Worm (Caenorhabditis elegans) whole organism, L3 larva: ENCODE data around the gene nhr-93.

Experiments used
- R02D3.7 ChIP-seq: fragments of 150-350 bp; optimal IDR thresholded peaks from 2 replicates; lab custom pipeline; 2014; ENCODE audit warnings: missing biosample characterization, missing genetic modification characterization
- aly-2 ChIP-seq: fragments of 150-350 bp; optimal IDR thresholded peaks from 2 replicates; lab custom pipeline; 2014; ENCODE audit warnings: missing biosample characterization, missing genetic modification characterization
- ama-1 ChIP-seq: fragments of 150-350 bp; optimal IDR thresholded peaks from 2 replicates; lab custom pipeline; 2018
- ceh-16 ChIP-seq: sonication (generic microtip); optimal IDR thresholded peaks from 2 replicates; lab custom pipeline; 2017; ENCODE audit warnings: missing biosample characterization, missing genetic modification characterization
- ceh-28 ChIP-seq: fragments of 150-350 bp; optimal IDR thresholded peaks from 2 replicates; lab custom pipeline; 2014; ENCODE audit warnings: missing biosample characterization, missing genetic modification reagents, missing genetic modification characterization
- ceh-82 ChIP-seq: fragments of 150-350 bp; optimal IDR thresholded peaks from 2 replicates; lab custom pipeline; 2014; ENCODE audit warnings: missing biosample characterization, missing genetic modification characterization
- egl-5 ChIP-seq: fragments of 150-350 bp; optimal IDR thresholded peaks from 2 replicates; lab custom pipeline; 2017; ENCODE audit warnings: missing biosample characterization, missing genetic modification reagents, missing genetic modification characterization, inconsistent platforms
- elt-1 ChIP-seq: fragments of 150-350 bp; optimal IDR thresholded peaks from 2 replicates; lab custom pipeline; 2014; ENCODE audit warnings: missing biosample characterization, missing genetic modification characterization
- elt-2 ChIP-seq: sonication (generic microtip); optimal IDR thresholded peaks from 2 replicates; lab custom pipeline; 2016; ENCODE audit warnings: missing genetic modification reagents, mild to moderate bottlenecking, missing genetic modification characterization, missing compliant biosample characterization
- elt-3 ChIP-seq, 3 experiments: fragments of 150-350 bp in 1 of 3; sonication (generic microtip) in 2 of 3; optimal IDR thresholded peaks; 2 replicates in 2 of 3; 4 replicates in 1 of 3; lab custom pipeline; 2014 to 2017; ENCODE audit warnings: missing biosample characterization in 3 of 3, missing genetic modification characterization in 3 of 3
- fkh-10 ChIP-seq: sonication (generic microtip); optimal IDR thresholded peaks from 2 replicates; lab custom pipeline; 2017; ENCODE audit warnings: missing biosample characterization, missing genetic modification reagents, missing genetic modification characterization
- fkh-2 ChIP-seq: fragments of 150-350 bp; optimal IDR thresholded peaks from 2 replicates; lab custom pipeline; 2014; ENCODE audit warnings: missing biosample characterization, missing genetic modification reagents, missing genetic modification characterization
- fos-1 ChIP-seq: fragments of 150-350 bp; optimal IDR thresholded peaks from 2 replicates; lab custom pipeline; 2014; ENCODE audit warnings: missing biosample characterization, missing genetic modification characterization
- hmg-11 ChIP-seq: sonication (generic microtip); optimal IDR thresholded peaks from 2 replicates; lab custom pipeline; 2016; ENCODE audit warnings: missing genetic modification characterization, missing compliant biosample characterization
- jun-1 ChIP-seq: fragments of 150-350 bp; optimal IDR thresholded peaks from 2 replicates; lab custom pipeline; 2014; ENCODE audit warnings: missing biosample characterization, missing genetic modification reagents, missing genetic modification characterization
- lin-15B ChIP-seq: fragments of 150-350 bp; optimal IDR thresholded peaks from 2 replicates; lab custom pipeline; 2014; ENCODE audit warnings: missing biosample characterization, missing genetic modification characterization
- lin-39 ChIP-seq: fragments of 150-350 bp; optimal IDR thresholded peaks from 2 replicates; lab custom pipeline; 2018; ENCODE audit warnings: missing biosample characterization, missing genetic modification reagents, missing genetic modification characterization
- lsy-12 ChIP-seq: sonication (generic microtip); optimal IDR thresholded peaks from 2 replicates; lab custom pipeline; 2016; ENCODE audit warnings: mild to moderate bottlenecking, missing genetic modification characterization, missing compliant biosample characterization
- mdl-1 ChIP-seq: fragments of 150-350 bp; optimal IDR thresholded peaks from 2 replicates; lab custom pipeline; 2014; ENCODE audit warnings: missing biosample characterization, missing genetic modification characterization
- mml-1 ChIP-seq: fragments of 150-350 bp; sonication (generic microtip); optimal IDR thresholded peaks from 3 replicates; lab custom pipeline; 2014; ENCODE audit warnings: missing biosample characterization, missing genetic modification characterization
- nfya-1 ChIP-seq: sonication (generic microtip); optimal IDR thresholded peaks from 2 replicates; lab custom pipeline; 2017; ENCODE audit warnings: missing genetic modification characterization, mild to moderate bottlenecking, missing compliant biosample characterization, antibody characterized with exemption, moderate library complexity; ENCODE audit not compliant: insufficient read depth
- nhr-11 ChIP-seq: fragments of 150-350 bp; optimal IDR thresholded peaks from 2 replicates; lab custom pipeline; 2014; ENCODE audit warnings: missing biosample characterization, missing genetic modification characterization
- nhr-12 ChIP-seq: fragments of 150-350 bp; optimal IDR thresholded peaks from 2 replicates; lab custom pipeline; 2014; ENCODE audit warnings: missing biosample characterization, missing genetic modification characterization
- nhr-23 ChIP-seq: fragments of 150-350 bp; optimal IDR thresholded peaks from 2 replicates; lab custom pipeline; 2014; ENCODE audit warnings: missing biosample characterization, missing genetic modification reagents, missing genetic modification characterization
- nhr-237 ChIP-seq: fragments of 150-350 bp; optimal IDR thresholded peaks from 2 replicates; lab custom pipeline; 2014; ENCODE audit warnings: missing biosample characterization, missing genetic modification characterization
- nhr-28 ChIP-seq: fragments of 150-350 bp; optimal IDR thresholded peaks from 2 replicates; lab custom pipeline; 2014; ENCODE audit warnings: missing biosample characterization, missing genetic modification characterization
- nhr-43 ChIP-seq: sonication (generic microtip); optimal IDR thresholded peaks from 2 replicates; lab custom pipeline; 2016; ENCODE audit warnings: mild to moderate bottlenecking, missing genetic modification characterization, missing compliant biosample characterization; ENCODE audit not compliant: poor library complexity, severe bottlenecking
- nhr-76 ChIP-seq: fragments of 150-350 bp; sonication (generic microtip); optimal IDR thresholded peaks from 5 replicates; lab custom pipeline; 2014; ENCODE audit warnings: missing biosample characterization, missing genetic modification characterization
- nhr-77 ChIP-seq: fragments of 150-350 bp; optimal IDR thresholded peaks from 2 replicates; lab custom pipeline; 2014; ENCODE audit warnings: missing biosample characterization, missing genetic modification characterization
- pha-4 ChIP-seq: fragments of 150-350 bp; optimal IDR thresholded peaks from 2 replicates; lab custom pipeline; 2014; ENCODE audit warnings: missing biosample characterization, missing genetic modification reagents, missing genetic modification characterization
- pqm-1 ChIP-seq: fragments of 150-350 bp; optimal IDR thresholded peaks from 2 replicates; lab custom pipeline; 2017; ENCODE audit warnings: missing biosample characterization, missing genetic modification characterization, inconsistent platforms
- sea-2 ChIP-seq: fragments of 150-350 bp; sonication (generic microtip); optimal IDR thresholded peaks from 4 replicates; lab custom pipeline; 2014; ENCODE audit warnings: missing biosample characterization, missing genetic modification reagents, missing genetic modification characterization
- snpc-4 ChIP-seq: fragments of 150-350 bp; optimal IDR thresholded peaks from 2 replicates; lab custom pipeline; 2014; ENCODE audit warnings: missing biosample characterization, missing genetic modification characterization
- tbx-2 ChIP-seq: sonication (generic microtip); optimal IDR thresholded peaks from 2 replicates; lab custom pipeline; 2016; ENCODE audit warnings: mild to moderate bottlenecking, missing genetic modification characterization, missing compliant biosample characterization
- unc-39 ChIP-seq: sonication (generic microtip); optimal IDR thresholded peaks from 4 replicates; lab custom pipeline; 2017; ENCODE audit warnings: missing biosample characterization, missing genetic modification characterization
- unc-62 ChIP-seq: fragments of 150-350 bp; sonication (generic microtip); optimal IDR thresholded peaks from 4 replicates; lab custom pipeline; 2014; ENCODE audit warnings: missing biosample characterization, missing genetic modification reagents, missing genetic modification characterization
- ztf-11 ChIP-seq: fragments of 150-350 bp; optimal IDR thresholded peaks from 2 replicates; lab custom pipeline; 2014; ENCODE audit warnings: missing biosample characterization, missing genetic modification characterization
- ztf-4 ChIP-seq: fragments of 150-350 bp; optimal IDR thresholded peaks from 2 replicates; lab custom pipeline; 2014; ENCODE audit warnings: missing biosample characterization, missing genetic modification characterization

The nhr-93 gene

DNA sequence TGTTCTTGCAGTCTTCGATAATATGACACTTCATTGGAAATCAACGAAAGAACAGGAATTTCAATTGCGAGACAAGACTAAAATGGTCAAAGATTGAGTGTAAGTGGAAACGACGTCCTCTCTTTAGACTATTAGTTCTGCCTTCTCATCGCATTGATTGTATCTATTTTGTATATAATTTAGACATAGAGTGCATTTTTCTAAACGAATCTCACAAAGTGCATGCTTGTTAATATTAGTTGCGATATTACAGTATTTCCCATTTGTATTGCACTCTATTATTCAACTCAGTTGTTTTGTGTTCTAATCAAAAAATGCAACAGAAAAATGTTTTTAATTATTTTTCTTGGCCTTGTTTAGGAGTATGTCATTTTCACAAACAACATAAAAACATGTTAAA is at the start of gene nhr-93:
Gene nhr-93 (minus strand): TSS at position 101 of the 400 bp plus-strand sequence.
- TF ChIP-seq fkh-10 (GFP tag; lab: Kevin White, UChicago) (no peak), nhr-237 (tag; lab: Kevin White, UChicago) (no peak), fkh-2 (no peak), ama-1 (lab: Kevin White, UChicago) (no peak), unc-39 (no peak), R02D3.7 (tag; lab: Kevin White, UChicago) (no peak), hmg-11 (tag; lab: Kevin White, UChicago) (no peak), elt-1 (tag; lab: Kevin White, UChicago) (no peak)

DNA sequence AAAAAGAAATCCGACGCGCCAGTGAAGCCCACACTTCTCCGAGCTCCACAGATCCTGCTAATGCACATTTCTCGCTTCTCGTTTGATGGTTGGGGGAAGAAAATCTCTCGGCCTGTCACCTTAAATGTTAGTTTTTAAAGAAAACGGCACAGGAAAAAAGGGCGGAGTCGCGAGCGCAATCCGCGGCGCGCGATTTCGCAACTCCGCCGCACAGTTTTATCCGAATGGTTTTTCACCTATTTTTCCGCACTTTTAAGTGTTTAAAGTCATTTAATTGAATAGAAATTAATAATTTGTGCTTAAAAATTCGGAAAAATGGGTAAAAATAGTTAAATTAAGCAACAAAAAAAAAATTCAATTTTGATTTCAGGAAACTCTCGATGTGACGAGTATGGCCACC is 49.4 kb upstream of the nhr-93 start:
- TF ChIP-seq unc-62 = no peak
- TF ChIP-seq nhr-28 (tag; lab: Kevin White, UChicago) = no peak
- TF ChIP-seq nfya-1 = peak; percentile 33
- no peak for TF ChIP-seq fos-1 (tag; lab: Kevin White, UChicago)
- TF ChIP-seq elt-2 (tag; lab: Kevin White, UChicago) = peak; percentile 20
- TF ChIP-seq ceh-28 (tag; lab: Kevin White, UChicago) = no peak
- TF ChIP-seq lin-39 (tag; lab: Kevin White, UChicago) = no peak
- TF ChIP-seq hmg-11 (tag; lab: Kevin White, UChicago) = peak; percentile 11
- TF ChIP-seq ceh-16 (tag; lab: Kevin White, UChicago) = no peak
- TF ChIP-seq ceh-82 = no peak
- peak; percentile 10 for TF ChIP-seq pqm-1
- TF ChIP-seq nhr-76 (tag; lab: Kevin White, UChicago) = no peak
- TF ChIP-seq elt-1 (tag; lab: Kevin White, UChicago) = no peak
- peak; percentile 1 for TF ChIP-seq nhr-43 (tag; lab: Kevin White, UChicago)
- no peak for TF ChIP-seq ztf-11
- TF ChIP-seq tbx-2 (tag; lab: Kevin White, UChicago) = no peak
- TF ChIP-seq pha-4 = peak; percentile 24
- no peak for TF ChIP-seq ama-1 (lab: Kevin White, UChicago)
- no peak for TF ChIP-seq sea-2 (GFP tag; lab: Kevin White, UChicago)
- TF ChIP-seq nhr-23 (tag; lab: Kevin White, UChicago) = peak; percentile 17

DNA sequence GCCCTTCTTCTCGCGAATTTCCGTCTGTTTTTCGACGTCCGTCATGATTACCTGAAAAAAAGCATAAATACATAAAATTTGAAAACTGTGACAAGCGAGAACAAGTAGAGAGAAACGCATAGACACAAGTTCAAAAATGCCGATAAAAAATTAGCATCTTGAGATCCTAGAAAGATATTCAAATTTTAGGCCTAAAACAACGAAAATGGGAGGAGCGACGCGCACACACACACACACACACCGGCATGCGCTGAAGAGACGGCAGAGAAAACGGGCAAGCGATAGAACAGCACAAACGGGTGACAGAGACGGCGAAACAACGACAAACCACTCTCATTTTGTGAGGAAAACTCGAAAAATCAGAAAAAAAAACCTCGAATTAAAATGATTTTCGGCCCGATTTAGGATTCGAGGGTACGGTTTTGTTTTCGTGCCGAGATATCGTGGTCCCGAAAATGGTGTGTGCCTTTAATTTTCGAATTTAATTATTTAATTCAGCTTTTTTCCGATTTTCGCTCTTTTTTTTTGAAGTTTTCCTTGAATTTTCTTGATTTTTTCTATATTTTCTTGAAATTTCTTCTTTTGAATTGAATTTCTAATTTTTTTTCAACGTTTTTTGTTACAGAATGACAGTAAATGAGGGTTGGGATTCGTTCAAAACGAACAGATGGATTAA is 47.9 kb upstream of the nhr-93 start, which contains the start of the genes rpl-11.1 and T22F3.2:
Gene rpl-11.1 (minus strand): TSS at position 51 of the 676 bp plus-strand sequence.
Gene T22F3.2 (plus strand): TSS at position 626 of the 676 bp plus-strand sequence.
- peak; percentile 47 for TF ChIP-seq nfya-1
- TF ChIP-seq nhr-237 (tag; lab: Kevin White, UChicago) = no peak
- TF ChIP-seq fkh-2 = no peak
- peak; percentile 24 for TF ChIP-seq pha-4
- TF ChIP-seq hmg-11 (tag; lab: Kevin White, UChicago) = peak; percentile 25

DNA sequence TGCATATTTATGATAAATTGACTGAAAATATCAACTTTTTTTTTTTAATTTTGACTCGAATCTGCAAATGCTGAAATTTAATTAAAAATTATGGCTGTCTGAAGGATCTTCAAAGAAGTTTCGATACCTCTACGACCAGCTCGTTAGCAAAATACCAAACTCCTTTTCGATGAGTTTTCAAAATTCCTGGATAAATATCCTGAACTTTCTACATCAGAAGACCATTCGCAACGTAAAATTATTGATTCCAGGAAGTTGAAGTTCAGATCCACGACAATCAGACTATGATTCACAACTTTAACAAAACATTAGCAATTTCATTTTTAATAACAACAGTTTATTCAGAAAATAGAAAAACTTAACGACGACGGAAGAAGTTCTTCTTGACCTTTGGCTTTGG is 46.8 kb upstream of the nhr-93 start:
- no peak for TF ChIP-seq nhr-76 (tag; lab: Kevin White, UChicago)
- no peak for TF ChIP-seq R02D3.7 (tag; lab: Kevin White, UChicago)
- no peak for TF ChIP-seq mdl-1 (tag; lab: Kevin White, UChicago)
- TF ChIP-seq pqm-1 = no peak
- no peak for TF ChIP-seq unc-39
- no peak for TF ChIP-seq nhr-237 (tag; lab: Kevin White, UChicago)
- peak; percentile 15 for TF ChIP-seq ama-1 (lab: Kevin White, UChicago)
- no peak for TF ChIP-seq fkh-2
- TF ChIP-seq tbx-2 (tag; lab: Kevin White, UChicago) = no peak
- no peak for TF ChIP-seq nhr-77 (tag; lab: Kevin White, UChicago)
- no peak for TF ChIP-seq ceh-16 (tag; lab: Kevin White, UChicago)
- no peak for TF ChIP-seq snpc-4 (tag; lab: Kevin White, UChicago)
- TF ChIP-seq aly-2 = peak; percentile 49

DNA sequence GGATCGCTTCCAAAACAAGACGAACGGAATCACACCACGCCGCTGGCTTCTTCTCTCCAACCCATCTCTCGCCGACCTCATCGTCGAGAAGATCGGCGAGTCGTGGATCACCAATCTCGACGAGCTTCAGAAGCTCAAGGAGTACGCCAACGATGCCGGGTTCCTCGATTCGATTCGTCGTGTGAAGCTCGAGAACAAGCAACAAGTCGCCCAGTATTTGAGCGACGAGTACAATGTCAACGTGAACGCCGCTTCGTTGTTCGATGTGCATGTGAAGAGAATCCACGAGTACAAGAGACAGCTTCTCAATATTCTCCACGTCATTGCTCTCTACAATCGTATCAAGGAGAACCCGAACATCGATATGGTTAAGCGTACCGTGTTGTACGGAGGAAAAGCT is 45.4 kb upstream of the nhr-93 start:
- TF ChIP-seq egl-5 (tag; lab: Kevin White, UChicago) = no peak
- TF ChIP-seq ceh-82 = no peak
- no peak for TF ChIP-seq unc-62
- no peak for TF ChIP-seq nhr-76 (tag; lab: Kevin White, UChicago)
- no peak for TF ChIP-seq nhr-12
- no peak for TF ChIP-seq lin-15B
- no peak for TF ChIP-seq nhr-77 (tag; lab: Kevin White, UChicago)
- TF ChIP-seq mml-1 (tag; lab: Kevin White, UChicago) = no peak
- TF ChIP-seq mdl-1 (tag; lab: Kevin White, UChicago) = no peak
- TF ChIP-seq elt-3 (tag; optimal IDR thresholded peaks at IDR 0.05; lab: Kevin White, UChicago) = no peak
- no peak for TF ChIP-seq nhr-23 (tag; lab: Kevin White, UChicago)
- no peak for TF ChIP-seq nhr-28 (tag; lab: Kevin White, UChicago)
- TF ChIP-seq nhr-11 (tag; lab: Kevin White, UChicago) = no peak
- no peak for TF ChIP-seq lsy-12 (tag; lab: Kevin White, UChicago)
- no peak for TF ChIP-seq pha-4
- no peak for TF ChIP-seq jun-1 (tag; lab: Kevin White, UChicago)
- no peak for TF ChIP-seq fkh-2
- no peak for TF ChIP-seq ztf-4 (tag; lab: Kevin White, UChicago)
